Comparison of ENCODE assay signal across 1 fruit fly cellular context in genomic region chr2L:9203401-9203800, dm6.
TF ChIP-seq lines count a peak whose summit lies in the region.

No protein-coding gene starts in this region.

TF ChIP-seq in whole organism, embryonic, 481 proteins besides CTCF, POLR2A, EP300 and RAD21 (continued from another document):
- TF ChIP-seq HLH4C (GFP tag; IDR thresholded peaks at IDR 0.05; lab: Robert Waterston, UW; ENCODE audit: partially characterized antibody) (no peak), pros (GFP tag; optimal IDR thresholded peaks at IDR 0.05; lab: Kevin White, UChicago) (no peak), CG13624 (GFP tag; optimal IDR thresholded peaks at IDR 0.05; lab: Kevin White, UChicago) (peak; percentile 91), onecut (GFP tag; IDR thresholded peaks at IDR 0.05; lab: Robert Waterston, UW) (no peak), CG7372 (GFP tag; IDR thresholded peaks at IDR 0.05; lab: Robert Waterston, UW) (no peak), MBD-R2 (GFP tag; IDR thresholded peaks at IDR 0.05; lab: Robert Waterston, UW) (no peak), CG9727 (GFP tag; optimal IDR thresholded peaks at IDR 0.05; lab: Kevin White, UChicago) (no peak), corto (GFP tag; optimal IDR thresholded peaks at IDR 0.05; lab: Kevin White, UChicago) (peak; percentile 37), Hr78 (GFP tag; optimal IDR thresholded peaks at IDR 0.05; lab: Kevin White, UChicago) (no peak), Deaf1 (tag; optimal IDR thresholded peaks at IDR 0.05; lab: Kevin White, UChicago) (peak; percentile 43), CG18476 (GFP tag; optimal IDR thresholded peaks at IDR 0.05; lab: Kevin White, UChicago) (no peak), cwo (GFP tag; optimal IDR thresholded peaks at IDR 0.05; lab: Kevin White, UChicago) (no peak), Drgx (GFP tag; IDR thresholded peaks at IDR 0.05; lab: Robert Waterston, UW) (peak; percentile 51; the same call in 1 of the 2 replicates), vfl (GFP tag; optimal IDR thresholded peaks at IDR 0.05; lab: Kevin White, UChicago) (no peak), sens-2 (GFP tag; IDR thresholded peaks at IDR 0.05; lab: Robert Waterston, UW) (no peak), CG12769 (tag; optimal IDR thresholded peaks at IDR 0.05; lab: Kevin White, UChicago) (peak; percentile 59), CG16779 (GFP tag; IDR thresholded peaks at IDR 0.05; lab: Robert Waterston, UW) (no peak), stc (GFP tag; IDR thresholded peaks at IDR 0.05; lab: Robert Waterston, UW) (no peak), ham (GFP tag; IDR thresholded peaks at IDR 0.05; lab: Robert Waterston, UW) (no peak), al (GFP tag; IDR thresholded peaks at IDR 0.05; lab: Robert Waterston, UW) (no peak), CrebB (tag; optimal IDR thresholded peaks at IDR 0.05; lab: Kevin White, UChicago) (no peak), CoRest (tag; optimal IDR thresholded peaks at IDR 0.05; lab: Kevin White, UChicago) (no peak), fd96Cb (tag; optimal IDR thresholded peaks at IDR 0.05; lab: Kevin White, UChicago) (no peak), CG14014 (GFP tag; IDR thresholded peaks at IDR 0.05; lab: Robert Waterston, UW) (no peak), grau (tag; optimal IDR thresholded peaks at IDR 0.05; lab: Kevin White, UChicago) (no peak), lbe (GFP tag; optimal IDR thresholded peaks at IDR 0.05; lab: Kevin White, UChicago) (peak; percentile 74), az2 (GFP tag; optimal IDR thresholded peaks at IDR 0.05; lab: Kevin White, UChicago) (no peak), Neu2 (GFP tag; optimal IDR thresholded peaks at IDR 0.05; lab: Kevin White, UChicago; ENCODE audit: borderline replicate concordance) (no peak), pfk (GFP tag; optimal IDR thresholded peaks at IDR 0.05; lab: Kevin White, UChicago) (peak; percentile 98), mirr (GFP tag; optimal IDR thresholded peaks at IDR 0.05; lab: Kevin White, UChicago) (no peak)
